Worm (Caenorhabditis elegans): ENCODE results near the gene srxa-14.

Gene srxa-14

DNA sequence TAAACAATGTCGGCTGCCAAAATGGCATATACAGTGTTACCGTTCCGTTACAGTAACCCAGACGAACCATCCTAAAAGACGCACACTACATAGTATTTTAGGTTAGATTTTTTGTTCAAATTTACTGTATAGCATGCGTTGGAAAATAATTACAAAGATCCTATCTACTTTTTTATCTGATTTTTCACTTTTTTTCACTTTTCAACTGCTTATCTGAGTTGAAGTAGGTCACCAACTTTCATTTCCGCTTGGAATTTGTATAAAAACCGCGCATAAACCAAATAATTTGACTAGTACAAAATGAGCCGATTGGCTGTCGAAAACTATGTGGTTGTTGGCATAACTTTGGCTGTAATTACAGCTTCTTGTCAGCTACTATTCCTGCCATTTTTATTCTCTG, 39.6 kb upstream of the srxa-14 start, which contains the start of gene col-163:
col-163 (plus strand) TSS at position 301 of the 400 bp plus-strand sequence.
- TF ChIP-seq blmp-1 (tag; optimal IDR thresholded peaks at IDR 0.05; ENCODE audit: insufficient read depth) (no peak), ztf-11 (tag; optimal IDR thresholded peaks at IDR 0.05) (no peak), unc-55 (GFP tag; optimal IDR thresholded peaks at IDR 0.05) (no peak), gmeb-1 (tag; optimal IDR thresholded peaks at IDR 0.05) (no peak), nhr-12 (tag; optimal IDR thresholded peaks at IDR 0.05) (no peak), zag-1 (tag; optimal IDR thresholded peaks at IDR 0.05) (no peak), sma-3 (GFP tag; optimal IDR thresholded peaks at IDR 0.05) (no peak), skn-1 (tag; optimal IDR thresholded peaks at IDR 0.05) (no peak), lin-13 (GFP tag; optimal IDR thresholded peaks at IDR 0.05) (no peak), unc-39 (tag; optimal IDR thresholded peaks at IDR 0.05) (no peak), nhr-77 (tag; optimal IDR thresholded peaks at IDR 0.05) (no peak), nhr-129 (tag; optimal IDR thresholded peaks at IDR 0.05) (no peak), Y55F3AM.14 (GFP tag; optimal IDR thresholded peaks at IDR 0.05) (no peak)

DNA sequence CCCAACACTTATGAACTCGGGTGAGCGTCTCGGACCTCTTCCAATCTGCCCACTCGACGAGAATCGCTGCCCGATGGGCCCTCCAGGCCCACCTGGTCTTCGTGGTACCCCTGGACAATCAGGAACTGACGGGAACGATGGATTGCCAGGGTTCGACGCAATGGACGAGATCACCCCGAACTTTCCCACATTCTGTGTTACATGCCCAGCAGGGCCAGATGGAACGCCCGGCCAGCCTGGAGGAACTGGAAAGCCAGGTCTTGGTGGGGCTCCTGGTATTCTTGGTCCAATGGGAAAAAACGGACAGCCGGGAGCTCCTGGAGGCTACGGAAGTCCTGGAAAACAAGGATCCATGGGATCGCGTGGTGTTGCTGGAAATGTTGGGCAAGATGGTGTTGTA, 38.7 kb upstream of the srxa-14 start:
- no peak for TF ChIP-seq mdl-1 (tag; optimal IDR thresholded peaks at IDR 0.05)
- no peak for TF ChIP-seq nhr-237 (tag; optimal IDR thresholded peaks at IDR 0.05)
- TF ChIP-seq nhr-25 (tag; optimal IDR thresholded peaks at IDR 0.05), result no peak
- no peak for TF ChIP-seq Y55F3AM.14 (GFP tag; optimal IDR thresholded peaks at IDR 0.05)
- no peak for TF ChIP-seq elt-1 (tag; optimal IDR thresholded peaks at IDR 0.05)
- TF ChIP-seq elt-3 (tag; optimal IDR thresholded peaks at IDR 0.05), result no peak
- TF ChIP-seq blmp-1 (tag; optimal IDR thresholded peaks at IDR 0.05; ENCODE audit: insufficient read depth), result no peak
- TF ChIP-seq nhr-11 (tag; optimal IDR thresholded peaks at IDR 0.05), result no peak
- TF ChIP-seq gmeb-1 (tag; optimal IDR thresholded peaks at IDR 0.05), result no peak
- no peak for TF ChIP-seq nhr-6 (tag; optimal IDR thresholded peaks at IDR 0.05)
- no peak for TF ChIP-seq nhr-21 (tag; optimal IDR thresholded peaks at IDR 0.05)
- TF ChIP-seq mbf-1 (tag; optimal IDR thresholded peaks at IDR 0.05), result no peak
- TF ChIP-seq sma-3 (GFP tag; optimal IDR thresholded peaks at IDR 0.05), result no peak
- TF ChIP-seq lin-39 (tag; optimal IDR thresholded peaks at IDR 0.05), result no peak
- TF ChIP-seq fos-1 (tag; optimal IDR thresholded peaks at IDR 0.05), result no peak
- TF ChIP-seq ztf-1 (GFP tag; conservative IDR thresholded peaks at IDR 0.05), result no peak
- no peak for TF ChIP-seq sem-4 (tag; optimal IDR thresholded peaks at IDR 0.05)

DNA sequence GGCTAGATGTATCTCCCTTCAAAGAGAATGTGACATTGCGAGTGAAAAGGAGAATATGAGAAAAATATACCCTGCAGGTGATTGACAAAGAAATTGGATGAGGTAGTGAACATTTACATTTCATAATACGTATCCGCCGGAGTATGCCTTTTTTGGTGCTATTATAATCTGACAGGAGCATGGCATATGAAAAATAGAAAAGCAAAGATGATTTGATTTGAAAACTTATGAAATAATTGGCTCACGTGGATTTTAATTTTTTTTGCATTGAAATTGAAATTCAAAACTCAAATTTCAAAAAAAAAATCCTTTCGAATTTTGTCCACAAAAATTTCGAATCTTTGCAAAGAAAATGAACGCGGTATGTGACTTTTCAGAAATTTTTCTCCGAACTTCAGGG, 36.4 kb upstream of the srxa-14 start, which contains the start of gene ttr-11:
ttr-11 (plus strand) TSS at position 301 of the 400 bp plus-strand sequence.
- no peak for TF ChIP-seq nhr-77 (tag; optimal IDR thresholded peaks at IDR 0.05)
- TF ChIP-seq alr-1 (tag; optimal IDR thresholded peaks at IDR 0.05), result no peak
- no peak for TF ChIP-seq lsy-2 (tag; optimal IDR thresholded peaks at IDR 0.05)
- no peak for TF ChIP-seq zag-1 (tag; optimal IDR thresholded peaks at IDR 0.05)
- TF ChIP-seq peb-1 (tag; optimal IDR thresholded peaks at IDR 0.05), result no peak
- TF ChIP-seq crh-2 (tag; optimal IDR thresholded peaks at IDR 0.05), result no peak
- no peak for TF ChIP-seq lin-39 (tag; optimal IDR thresholded peaks at IDR 0.05)
- no peak for TF ChIP-seq gmeb-1 (tag; optimal IDR thresholded peaks at IDR 0.05)
- no peak for TF ChIP-seq mab-5 (tag; optimal IDR thresholded peaks at IDR 0.05)
- no peak for TF ChIP-seq ceh-82 (tag; optimal IDR thresholded peaks at IDR 0.05)
- TF ChIP-seq Y55F3AM.14 (GFP tag; optimal IDR thresholded peaks at IDR 0.05), result no peak
- TF ChIP-seq ztf-11 (tag; optimal IDR thresholded peaks at IDR 0.05), result no peak
- TF ChIP-seq F13H6.1 (tag; optimal IDR thresholded peaks at IDR 0.05), result no peak

ce11 chrV:20604606-20605155, 34.7 kb upstream of the srxa-14 start, which contains the start of gene ttr-57:
Gene ttr-57 (plus strand): TSS chrV:20605105.
- TF ChIP-seq nhr-23 (tag; optimal IDR thresholded peaks at IDR 0.05), result no peak
- TF ChIP-seq aly-2 (tag; optimal IDR thresholded peaks at IDR 0.05), result no peak
- TF ChIP-seq fos-1 (tag; optimal IDR thresholded peaks at IDR 0.05), result no peak
- no peak for TF ChIP-seq ztf-11 (tag; optimal IDR thresholded peaks at IDR 0.05)
- TF ChIP-seq mdl-1 (tag; optimal IDR thresholded peaks at IDR 0.05), result no peak
- no peak for TF ChIP-seq nhr-77 (tag; optimal IDR thresholded peaks at IDR 0.05)
- TF ChIP-seq unc-62 (GFP tag; optimal IDR thresholded peaks at IDR 0.05), result no peak
- no peak for TF ChIP-seq lsy-2 (tag; optimal IDR thresholded peaks at IDR 0.05)
- TF ChIP-seq blmp-1 (tag; optimal IDR thresholded peaks at IDR 0.05; ENCODE audit: insufficient read depth), result no peak
- no peak for TF ChIP-seq nhr-25 (tag; optimal IDR thresholded peaks at IDR 0.05)
- no peak for TF ChIP-seq Y55F3AM.14 (GFP tag; optimal IDR thresholded peaks at IDR 0.05)
